Worm (Caenorhabditis elegans): ENCODE results near the gene Y76B12C.4.
A peak's percentile ranks its signal among the peaks of the same experiment; 100 is the strongest.

Gene Y76B12C.4

ce11 chrIV:1956411-1956810 lies 15.8 kb downstream of the Y76B12C.4 start, which contains the start of gene F52C12.6:
F52C12.6 (plus strand) TSS chrIV:1956711.
- TF ChIP-seq unc-130 (GFP tag; optimal IDR thresholded peaks at IDR 0.05), result no peak
- TF ChIP-seq nhr-28 (tag; optimal IDR thresholded peaks at IDR 0.05), result no peak
- TF ChIP-seq hlh-30 (tag; optimal IDR thresholded peaks at IDR 0.05; ENCODE audit: insufficient read depth), result no peak
- TF ChIP-seq unc-62 (GFP tag; optimal IDR thresholded peaks at IDR 0.05 in 1 of 2), result peak in 1 of 2 experiments; percentile 42
- TF ChIP-seq unc-62 (tag; optimal IDR thresholded peaks at IDR 0.05), result no peak
- no peak for TF ChIP-seq F44E2.7 (GFP tag; IDR thresholded peaks at IDR 0.05)

DNA sequence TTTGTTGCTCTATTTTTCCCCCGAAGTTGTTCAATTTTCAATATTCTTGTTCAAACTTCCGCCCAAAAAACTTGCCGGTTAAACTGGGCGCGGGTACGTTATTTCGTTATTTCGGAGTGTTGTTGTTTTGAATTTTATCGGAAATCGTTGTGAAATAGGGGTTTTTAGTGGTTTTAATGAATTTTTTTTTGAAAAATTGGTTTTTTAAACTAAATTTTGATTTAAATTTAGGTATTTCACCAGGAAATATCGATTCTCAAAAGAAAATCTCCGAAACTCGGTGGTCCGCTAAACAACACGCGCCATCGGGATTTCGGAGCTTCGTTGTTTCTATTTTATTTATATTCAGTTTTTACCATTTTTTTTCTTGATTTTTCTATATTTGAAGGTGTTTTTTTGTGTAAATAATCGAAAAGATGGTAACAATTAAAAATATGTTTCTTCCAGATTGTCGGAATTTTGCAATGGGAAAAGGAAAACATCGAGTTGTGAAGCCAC lies 19.0 kb downstream of the Y76B12C.4 start, which contains the start of gene F52C12.2:
Gene F52C12.2, plus strand, starts transcription at position 448 of the 498 bp plus-strand sequence.
- TF ChIP-seq aha-1 (tag) (peak; percentile 53), unc-62 (GFP tag; optimal IDR thresholded peaks at IDR 0.05 in 1 of 2) (peak in 1 of 2 experiments; percentile 39), unc-62 (tag; optimal IDR thresholded peaks at IDR 0.05) (no peak), daf-16 (GFP tag; optimal IDR thresholded peaks at IDR 0.05) (no peak), daf-16 (tag; optimal IDR thresholded peaks at IDR 0.05) (peak; percentile 27), dve-1 (tag; optimal IDR thresholded peaks at IDR 0.05; ENCODE audit: insufficient read depth) (peak; percentile 22), lin-38 (GFP tag; IDR thresholded peaks at IDR 0.05) (peak; percentile 39), mep-1 (tag; optimal IDR thresholded peaks at IDR 0.05) (peak; percentile 20), T20F7.1 (GFP tag; optimal IDR thresholded peaks at IDR 0.05) (peak; percentile 100), snpc-1.2 (GFP tag; IDR thresholded peaks at IDR 0.05) (no peak), lsy-2 (tag; optimal IDR thresholded peaks at IDR 0.05) (peak in 1 of 2 experiments; percentile 58), sdz-12 (GFP tag; optimal IDR thresholded peaks at IDR 0.05) (no peak), duxl-1 (tag; optimal IDR thresholded peaks at IDR 0.05; ENCODE audit: poor library complexity) (peak; percentile 8), Y48G9A.11 (GFP tag; IDR thresholded peaks at IDR 0.05) (peak; percentile 82), dpl-1 (GFP tag; optimal IDR thresholded peaks at IDR 0.05) (peak; percentile 82), rbr-2 (tag; optimal IDR thresholded peaks at IDR 0.05) (peak; percentile 38), aly-2 (tag; optimal IDR thresholded peaks at IDR 0.05) (no peak), mes-2 (tag; optimal IDR thresholded peaks at IDR 0.05; ENCODE audit: poor library complexity, severe bottlenecking) (peak; percentile 37)

DNA sequence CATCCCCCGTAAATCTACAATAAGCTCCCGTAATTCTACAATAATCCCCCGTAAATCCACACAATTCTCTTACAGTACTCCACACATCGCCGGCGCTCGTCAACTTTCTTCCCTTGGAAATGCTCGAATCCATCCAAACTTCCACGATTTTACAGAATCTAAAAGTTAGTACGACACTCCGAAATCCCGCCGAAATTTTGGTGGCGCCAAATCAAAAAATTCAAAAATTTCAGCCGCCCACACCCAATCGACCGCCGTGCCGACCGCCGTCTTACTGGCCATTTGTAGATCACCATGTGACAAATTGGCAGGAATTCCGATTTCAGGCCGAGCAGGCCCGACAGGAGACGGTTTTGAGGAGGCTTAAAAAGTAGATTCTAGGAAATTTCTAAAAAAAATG lies 19.9 kb downstream of the Y76B12C.4 start:
- TF ChIP-seq nhr-102 (tag; optimal IDR thresholded peaks at IDR 0.05), result no peak
- TF ChIP-seq hlh-11 (tag; optimal IDR thresholded peaks at IDR 0.05), result no peak
- TF ChIP-seq snpc-1.2 (GFP tag; IDR thresholded peaks at IDR 0.05), result no peak
- no peak for TF ChIP-seq hlh-30 (tag; optimal IDR thresholded peaks at IDR 0.05; ENCODE audit: insufficient read depth)

DNA sequence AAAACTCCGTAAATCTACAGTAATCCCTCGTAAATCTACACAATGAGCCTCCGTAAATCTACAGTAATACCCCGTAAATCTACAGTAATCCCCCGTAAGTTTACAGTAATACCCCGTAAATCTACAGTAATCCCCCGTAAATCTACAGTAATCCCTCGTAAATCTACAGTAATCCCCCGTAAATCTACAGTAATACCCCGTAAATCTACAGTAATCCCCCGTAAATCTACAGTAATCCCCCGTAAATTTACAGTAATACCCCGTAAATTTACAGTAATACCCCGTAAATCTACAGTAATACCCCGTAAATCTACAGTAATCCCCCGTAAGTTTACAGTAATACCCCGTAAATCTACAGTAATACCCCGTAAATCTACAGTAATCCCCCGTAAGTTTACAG lies 21.6 kb downstream of the Y76B12C.4 start:
- TF ChIP-seq Y48G9A.11 (GFP tag; IDR thresholded peaks at IDR 0.05), result 0 out of 2 replicates have a peak, but pooled peaks have one; percentile 27
- TF ChIP-seq php-3 (GFP tag; IDR thresholded peaks at IDR 0.05), result 0 out of 2 replicates have a peak, but pooled peaks have one; percentile 31
- 0 out of 4 replicates have a peak, but pooled peaks of 1 of the 2 experiments have one; percentile 2 for TF ChIP-seq madf-5 (GFP tag; IDR thresholded peaks at IDR 0.05)
- TF ChIP-seq D1046.2 (GFP tag; IDR thresholded peaks at IDR 0.05), result peak; percentile 73; the same call in 1 of the 2 replicates
- peak; percentile 53; the same call in 1 of the 2 replicates for TF ChIP-seq F26F4.8 (GFP tag; conservative IDR thresholded peaks at IDR 0.05)
- peak; percentile 15; the same call in 1 of the 2 replicates for TF ChIP-seq madf-9 (GFP tag; conservative IDR thresholded peaks at IDR 0.05)
- TF ChIP-seq nhr-42 (GFP tag; IDR thresholded peaks at IDR 0.05), result peak; percentile 20; the same call in 1 of the 2 replicates
- TF ChIP-seq tra-1 (GFP tag; IDR thresholded peaks at IDR 0.05), result 0 out of 2 replicates have a peak, but pooled peaks have one; percentile 21
- 0 out of 2 replicates have a peak, but pooled peaks have one; percentile 24 for TF ChIP-seq vab-7 (GFP tag; IDR thresholded peaks at IDR 0.05)

DNA sequence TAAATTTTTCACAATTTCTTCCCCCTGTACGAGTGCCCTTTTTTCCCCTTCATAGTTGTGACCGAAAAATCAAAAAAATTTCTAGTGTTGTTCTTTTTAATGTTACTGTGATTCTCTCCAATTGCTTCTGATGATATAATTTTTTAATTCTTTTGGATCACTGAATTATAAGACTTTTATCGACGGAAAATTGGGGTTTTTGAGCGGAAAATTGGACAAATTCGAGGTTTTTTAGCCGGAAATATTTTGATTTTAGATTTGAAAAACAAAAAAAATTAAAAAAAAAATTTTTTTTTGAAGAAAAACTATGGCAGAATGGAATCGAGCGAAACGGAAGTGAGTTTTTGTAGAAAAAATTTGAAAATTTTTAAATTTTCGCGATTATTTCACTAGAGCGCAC lies 24.3 kb downstream of the Y76B12C.4 start, which contains the start of gene tsen-54:
Gene tsen-54, plus strand, starts transcription at position 301 of the 400 bp plus-strand sequence.
- TF ChIP-seq zip-11 (GFP tag; IDR thresholded peaks at IDR 0.05) (no peak), nhr-48 (tag; optimal IDR thresholded peaks at IDR 0.05) (no peak), madf-5 (GFP tag; IDR thresholded peaks at IDR 0.05) (no peak), pqm-1 (tag; optimal IDR thresholded peaks at IDR 0.05) (no peak), nhr-10 (tag; optimal IDR thresholded peaks at IDR 0.05) (no peak), gei-8 (GFP tag; optimal IDR thresholded peaks at IDR 0.05) (no peak), Y75B8A.6 (GFP tag; IDR thresholded peaks at IDR 0.05) (no peak), dmd-6 (GFP tag; IDR thresholded peaks at IDR 0.05) (no peak), ZK546.5 (tag; optimal IDR thresholded peaks at IDR 0.05) (no peak), ama-1 (optimal IDR thresholded peaks at IDR 0.05) (no peak), daf-19 (GFP tag; conservative IDR thresholded peaks at IDR 0.05) (no peak), lin-39 (tag; optimal IDR thresholded peaks at IDR 0.05) (no peak), lin-13 (GFP tag; optimal IDR thresholded peaks at IDR 0.05) (no peak), attf-4 (tag; optimal IDR thresholded peaks at IDR 0.05) (no peak)

Data from whole organism, L4 larva.